Fruit fly (Drosophila melanogaster) whole organism, embryonic: ENCODE measurements around the gene CG42809.
A peak's percentile ranks its signal among the peaks of the same experiment; 100 is the strongest.

Experiments used
- Antp ChIP-seq: fragments of 200-800 bp; sonication (Bioruptor generic); optimal IDR thresholded peaks from 3 replicates; lab custom pipeline; 2016; ENCODE audit warnings: missing biosample characterization, missing genetic modification characterization
- Atf3 ChIP-seq: fragments of 200-800 bp; sonication (Bioruptor generic); optimal IDR thresholded peaks from 3 replicates; lab custom pipeline; 2016; ENCODE audit warnings: missing biosample characterization, missing genetic modification characterization
- BEAF-32 ChIP-seq: fragments of 200-800 bp; sonication (Bioruptor generic); optimal IDR thresholded peaks from 3 replicates; lab custom pipeline; 2017; ENCODE audit warnings: missing biosample characterization, missing genetic modification characterization, mild to moderate bottlenecking, moderate library complexity, missing genetic modification reagents
- CG11456 ChIP-seq: fragments of 200-800 bp; sonication (Bioruptor generic); IDR thresholded peaks from 3 replicates; pipeline ENCODE4 v1.3.6; 2022; ENCODE audit warnings: missing biosample characterization, missing genetic modification characterization
- CG11723 ChIP-seq: fragments of 200-800 bp; sonication (Bioruptor generic); optimal IDR thresholded peaks from 2 replicates; lab custom pipeline; 2017; ENCODE audit warnings: missing biosample characterization, mild to moderate bottlenecking, missing genetic modification characterization
- CG12104 ChIP-seq: fragments of 200-800 bp; sonication (Bioruptor generic); optimal IDR thresholded peaks from 3 replicates; lab custom pipeline; 2016; ENCODE audit warnings: missing biosample characterization, missing genetic modification characterization
- CG13424 ChIP-seq: fragments of 200-800 bp; sonication (Bioruptor generic); optimal IDR thresholded peaks from 2 replicates; lab custom pipeline; 2019; ENCODE audit warnings: missing biosample characterization, mild to moderate bottlenecking, missing genetic modification characterization, moderate library complexity
- CG15479 ChIP-seq: fragments of 200-800 bp; sonication (Bioruptor generic); optimal IDR thresholded peaks from 3 replicates; lab custom pipeline; 2019; ENCODE audit warnings: missing biosample characterization, mild to moderate bottlenecking, missing genetic modification characterization, moderate library complexity
- CG17385 ChIP-seq: fragments of 200-800 bp; sonication (Bioruptor generic); optimal IDR thresholded peaks from 3 replicates; lab custom pipeline; 2018; ENCODE audit warnings: missing biosample characterization, mild to moderate bottlenecking, missing genetic modification characterization
- CG18476 ChIP-seq: fragments of 200-800 bp; sonication (Bioruptor generic); optimal IDR thresholded peaks from 2 replicates; lab custom pipeline; 2016; ENCODE audit warnings: missing biosample characterization, mild to moderate bottlenecking, missing genetic modification characterization
- CG18619 ChIP-seq: fragments of 200-800 bp; sonication (Bioruptor generic); optimal IDR thresholded peaks from 3 replicates; lab custom pipeline; 2017; ENCODE audit warnings: missing biosample characterization, mild to moderate bottlenecking, missing genetic modification characterization
- CG3838 ChIP-seq: fragments of 200-800 bp; sonication (Bioruptor generic); optimal IDR thresholded peaks from 3 replicates; lab custom pipeline; 2016; ENCODE audit warnings: missing biosample characterization, missing genetic modification characterization
- CG5180 ChIP-seq: fragments of 200-800 bp; sonication (Bioruptor generic); optimal IDR thresholded peaks from 3 replicates; lab custom pipeline; 2017; ENCODE audit warnings: missing biosample characterization, missing genetic modification characterization, mild to moderate bottlenecking, moderate library complexity, missing genetic modification reagents
- CG5245 ChIP-seq: fragments of 200-800 bp; sonication (Bioruptor generic); optimal IDR thresholded peaks from 3 replicates; lab custom pipeline; 2016; ENCODE audit warnings: missing biosample characterization, missing genetic modification characterization
- CG6854 ChIP-seq: fragments of 200-800 bp; sonication (Bioruptor generic); optimal IDR thresholded peaks from 3 replicates; lab custom pipeline; 2017; ENCODE audit warnings: missing biosample characterization, mild to moderate bottlenecking, missing genetic modification characterization
- CG7745 ChIP-seq: fragments of 200-800 bp; sonication (Bioruptor generic); optimal IDR thresholded peaks from 2 replicates; lab custom pipeline; 2018; ENCODE audit warnings: missing biosample characterization, mild to moderate bottlenecking, missing genetic modification characterization, moderate library complexity
- CG8359 ChIP-seq: fragments of 200-800 bp; sonication (Bioruptor generic); optimal IDR thresholded peaks from 2 replicates; lab custom pipeline; 2017; ENCODE audit warnings: missing biosample characterization, mild to moderate bottlenecking, missing genetic modification characterization, borderline replicate concordance
- CG9215 ChIP-seq: fragments of 200-800 bp; sonication (Bioruptor generic); IDR thresholded peaks from 2 replicates; pipeline ENCODE4 v1.3.6; 2022; ENCODE audit warnings: missing biosample characterization, missing genetic modification characterization
- CTCF ChIP-seq: fragments of 200-800 bp; sonication (Bioruptor generic); optimal IDR thresholded peaks from 2 replicates; lab custom pipeline; 2017; ENCODE audit warnings: missing biosample characterization, mild to moderate bottlenecking, missing genetic modification characterization, moderate library complexity
- D19A ChIP-seq: fragments of 200-800 bp; optimal IDR thresholded peaks from 3 replicates; lab custom pipeline; 2019; ENCODE audit warnings: missing biosample characterization, mild to moderate bottlenecking, missing genetic modification characterization, moderate library complexity
- Deaf1 ChIP-seq: fragments of 200-800 bp; optimal IDR thresholded peaks from 3 replicates; lab custom pipeline; 2019; ENCODE audit warnings: missing biosample characterization, mild to moderate bottlenecking, missing genetic modification characterization, moderate library complexity
- Drgx ChIP-seq: fragments of 200-800 bp; sonication (Bioruptor generic); IDR thresholded peaks from 2 replicates; pipeline ENCODE4 v1.3.6; 2022; ENCODE audit warnings: missing biosample characterization, missing genetic modification characterization
- E2f1 ChIP-seq: fragments of 200-800 bp; sonication (Bioruptor generic); IDR thresholded peaks from 2 replicates; pipeline ENCODE4 v1.3.6; 2022; ENCODE audit warnings: missing biosample characterization, missing genetic modification characterization
- HLH54F ChIP-seq: fragments of 200-800 bp; sonication (Bioruptor generic); optimal IDR thresholded peaks from 3 replicates; lab custom pipeline; 2016; ENCODE audit warnings: missing biosample characterization, missing genetic modification characterization
- HmgD ChIP-seq: fragments of 200-800 bp; sonication (Bioruptor generic); optimal IDR thresholded peaks from 3 replicates; lab custom pipeline; 2016; ENCODE audit warnings: missing biosample characterization, missing genetic modification characterization
- Nf-YA ChIP-seq: fragments of 200-800 bp; sonication (Bioruptor generic); IDR thresholded peaks from 2 replicates; pipeline ENCODE4 v1.3.6; 2022; ENCODE audit warnings: missing biosample characterization, missing genetic modification characterization
- NfI ChIP-seq: fragments of 200-800 bp; sonication (Bioruptor generic); optimal IDR thresholded peaks from 3 replicates; lab custom pipeline; 2018; ENCODE audit warnings: missing biosample characterization, mild to moderate bottlenecking, missing genetic modification characterization, moderate library complexity
- Sin3A ChIP-seq: fragments of >200 bp; optimal IDR thresholded peaks from 2 replicates; lab custom pipeline; 2018
- Spps ChIP-seq: fragments of 200-800 bp; sonication (Bioruptor generic); optimal IDR thresholded peaks from 2 replicates; lab custom pipeline; 2018; ENCODE audit warnings: missing biosample characterization, mild to moderate bottlenecking, missing genetic modification characterization
- az2 ChIP-seq: fragments of 200-800 bp; sonication (Bioruptor generic); optimal IDR thresholded peaks from 3 replicates; lab custom pipeline; 2016; ENCODE audit warnings: missing biosample characterization, missing genetic modification characterization
- cad ChIP-seq: fragments of >200 bp; optimal IDR thresholded peaks from 2 replicates; lab custom pipeline; 2017; ENCODE audit warnings: missing biosample characterization, missing genetic modification characterization
- cato ChIP-seq: fragments of 200-800 bp; sonication (Bioruptor generic); optimal IDR thresholded peaks from 2 replicates; lab custom pipeline; 2016; ENCODE audit warnings: missing biosample characterization, missing genetic modification characterization, borderline replicate concordance
- chinmo ChIP-seq: fragments of 200-800 bp; sonication (Bioruptor generic); IDR thresholded peaks from 4 replicates; pipeline ENCODE4 v1.3.6; 2022; ENCODE audit warnings: missing biosample characterization, missing genetic modification characterization; ENCODE audit not compliant: partially characterized antibody
- disco-r ChIP-seq: fragments of 200-800 bp; sonication (Bioruptor generic); optimal IDR thresholded peaks from 2 replicates; lab custom pipeline; 2016; ENCODE audit warnings: missing biosample characterization, missing genetic modification characterization
- dmrt99B ChIP-seq: fragments of 200-800 bp; sonication (Bioruptor generic); optimal IDR thresholded peaks from 2 replicates; lab custom pipeline; 2018; ENCODE audit warnings: missing biosample characterization, mild to moderate bottlenecking, missing genetic modification characterization, moderate library complexity
- gfzf ChIP-seq: fragments of 200-800 bp; sonication (Bioruptor generic); optimal IDR thresholded peaks from 2 replicates; lab custom pipeline; 2016; ENCODE audit warnings: missing biosample characterization, mild to moderate bottlenecking, missing genetic modification characterization, moderate library complexity
- gt ChIP-seq: fragments of 200-800 bp; sonication (Bioruptor generic); IDR thresholded peaks from 2 replicates; pipeline ENCODE4 v1.3.6; 2022; ENCODE audit warnings: missing biosample characterization, missing genetic modification characterization
- lov ChIP-seq, 2 experiments: fragments of 200-800 bp in 1 of 2; fragments of >200 bp in 1 of 2; sonication (Bioruptor generic) in 1 of 2; IDR thresholded peaks in 1 of 2; optimal IDR thresholded peaks in 1 of 2; 2 replicates in 1 of 2; 3 replicates in 1 of 2; pipeline versions ENCODE4 v1.3.6 to Lab custom; 2017 to 2022; ENCODE audit warnings: missing biosample characterization in 1 of 2, missing genetic modification characterization in 1 of 2
- luna ChIP-seq: fragments of 200-800 bp; sonication (Bioruptor generic); optimal IDR thresholded peaks from 2 replicates; lab custom pipeline; 2016; ENCODE audit warnings: missing biosample characterization, missing genetic modification characterization
- maf-S ChIP-seq: fragments of 200-800 bp; sonication (Bioruptor generic); optimal IDR thresholded peaks from 2 replicates; lab custom pipeline; 2016; ENCODE audit warnings: missing biosample characterization, missing genetic modification characterization
- mirr ChIP-seq: fragments of 200-800 bp; sonication (Bioruptor generic); optimal IDR thresholded peaks from 3 replicates; lab custom pipeline; 2018; ENCODE audit warnings: missing biosample characterization, mild to moderate bottlenecking, missing genetic modification characterization
- pfk ChIP-seq: fragments of 200-800 bp; sonication (Bioruptor generic); optimal IDR thresholded peaks from 2 replicates; lab custom pipeline; 2018; ENCODE audit warnings: missing biosample characterization, mild to moderate bottlenecking, missing genetic modification characterization, moderate library complexity
- pros ChIP-seq: fragments of 200-800 bp; sonication (Bioruptor generic); optimal IDR thresholded peaks from 3 replicates; lab custom pipeline; 2019; ENCODE audit warnings: missing biosample characterization, mild to moderate bottlenecking, missing genetic modification characterization, moderate library complexity
- sens ChIP-seq: fragments of 200-800 bp; sonication (Bioruptor generic); peaks from one replicate; lab custom pipeline; 2016; ENCODE audit warnings: missing biosample characterization, missing genetic modification characterization
- ssp ChIP-seq: fragments of 200-800 bp; sonication (Bioruptor generic); IDR thresholded peaks from 2 replicates; pipeline ENCODE4 v1.3.6; 2022; ENCODE audit warnings: missing biosample characterization, missing genetic modification characterization
- stwl ChIP-seq: fragments of 200-800 bp; sonication (Bioruptor generic); optimal IDR thresholded peaks from 3 replicates; lab custom pipeline; 2018; ENCODE audit warnings: missing biosample characterization, mild to moderate bottlenecking, missing genetic modification characterization, moderate library complexity
- tna ChIP-seq: fragments of 200-800 bp; sonication (Bioruptor generic); IDR thresholded peaks from 2 replicates; pipeline ENCODE4 v1.3.6; 2022; ENCODE audit warnings: missing biosample characterization, missing genetic modification characterization; ENCODE audit not compliant: partially characterized antibody
- twi ChIP-seq: fragments of 200-800 bp; optimal IDR thresholded peaks from 2 replicates; lab custom pipeline; 2019; ENCODE audit warnings: missing biosample characterization, mild to moderate bottlenecking, missing genetic modification characterization, moderate library complexity
- usp ChIP-seq: fragments of >200 bp; optimal IDR thresholded peaks from 2 replicates; lab custom pipeline; 2017; ENCODE audit warnings: missing biosample characterization, missing genetic modification characterization
- vfl ChIP-seq: fragments of 200-800 bp; sonication (Bioruptor generic); optimal IDR thresholded peaks from 2 replicates; lab custom pipeline; 2016; ENCODE audit warnings: missing biosample characterization, missing genetic modification characterization
- wek ChIP-seq: fragments of 200-800 bp; sonication (Bioruptor generic); optimal IDR thresholded peaks from 3 replicates; lab custom pipeline; 2018; ENCODE audit warnings: missing biosample characterization, mild to moderate bottlenecking, missing genetic modification characterization, moderate library complexity

Gene CG42809

DNA sequence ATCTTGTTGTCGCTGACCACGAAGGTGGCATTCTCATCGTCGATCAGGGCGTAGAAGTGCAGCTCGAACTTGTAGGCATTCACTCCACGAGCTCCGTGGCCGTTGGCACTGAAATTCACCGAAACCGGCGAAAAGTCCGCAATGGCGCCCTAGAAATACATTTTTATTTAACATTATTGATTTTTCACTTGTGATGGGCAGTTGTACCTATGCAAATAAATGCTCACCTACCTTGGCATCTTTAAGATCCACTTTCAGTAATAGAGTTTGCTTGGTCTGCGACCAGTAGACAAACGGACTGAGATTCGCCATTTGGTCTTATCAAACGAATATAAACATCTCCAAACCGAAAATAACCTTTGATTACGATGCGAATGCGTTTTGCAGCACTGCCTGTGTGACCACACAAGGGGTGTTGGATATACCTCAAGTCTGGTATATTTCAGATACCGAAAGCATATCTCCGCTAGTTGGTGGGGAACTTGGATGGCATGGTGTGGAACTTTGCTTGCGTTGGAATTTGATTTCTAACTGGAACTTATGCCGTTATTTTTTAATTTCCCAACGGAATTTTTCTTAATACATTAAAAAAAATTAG, 11.9 kb upstream of the CG42809 start, which contains the start of gene Hacd2 (continued):
- TF ChIP-seq CG9215 (GFP tag; lab: Robert Waterston, UW) = no peak
- TF ChIP-seq HmgD (GFP tag; lab: Kevin White, UChicago) = peak; percentile 72
- no peak for TF ChIP-seq luna (GFP tag; lab: Kevin White, UChicago)
- no peak for TF ChIP-seq wek (GFP tag; lab: Kevin White, UChicago)
- TF ChIP-seq twi (tag; lab: Kevin White, UChicago) = no peak
- no peak for TF ChIP-seq usp
- TF ChIP-seq CG5245 (GFP tag; lab: Kevin White, UChicago) = no peak
- TF ChIP-seq Sin3A = peak; percentile 35
- peak; percentile 52; the same call in 1 of the 4 replicates for TF ChIP-seq chinmo
- TF ChIP-seq ssp (GFP tag; lab: Robert Waterston, UW) = 0 out of 2 replicates have a peak, but pooled peaks have one; percentile 10
- no peak for TF ChIP-seq D19A (tag; lab: Kevin White, UChicago)
- TF ChIP-seq az2 (GFP tag; lab: Kevin White, UChicago) = no peak
- no peak for TF ChIP-seq Spps (tag; lab: Kevin White, UChicago)
- no peak for TF ChIP-seq CG13424 (tag; lab: Kevin White, UChicago)
- TF ChIP-seq CG7745 = no peak
- no peak for TF ChIP-seq CG12104
- TF ChIP-seq gfzf (GFP tag; lab: Kevin White, UChicago) = peak; percentile 95
- TF ChIP-seq Antp (GFP tag; lab: Kevin White, UChicago) = peak; percentile 38
- peak; percentile 99 for TF ChIP-seq stwl (tag; lab: Kevin White, UChicago)
- TF ChIP-seq CG11723 (GFP tag; lab: Kevin White, UChicago) = no peak
- TF ChIP-seq CTCF (GFP tag; lab: Kevin White, UChicago) = peak; percentile 75
- no peak for TF ChIP-seq cad
- peak; percentile 39 for TF ChIP-seq HLH54F (GFP tag; lab: Kevin White, UChicago)
- TF ChIP-seq NfI (GFP tag; lab: Kevin White, UChicago) = peak; percentile 19
- TF ChIP-seq CG5180 (GFP tag; lab: Kevin White, UChicago) = no peak
- TF ChIP-seq lov (optimal IDR thresholded peaks at IDR 0.05; lab: Kevin White, UChicago) = no peak
- TF ChIP-seq lov (GFP tag; IDR thresholded peaks at IDR 0.05; lab: Robert Waterston, UW) = no peak
- TF ChIP-seq CG3838 (GFP tag; lab: Kevin White, UChicago) = no peak
- TF ChIP-seq CG18619 (GFP tag; lab: Kevin White, UChicago) = no peak
- no peak for TF ChIP-seq CG18476 (GFP tag; lab: Kevin White, UChicago)
- no peak for TF ChIP-seq disco-r
- no peak for TF ChIP-seq CG6854 (GFP tag; lab: Kevin White, UChicago)
- TF ChIP-seq CG8359 (GFP tag; lab: Kevin White, UChicago) = no peak
- TF ChIP-seq E2f1 = no peak
- no peak for TF ChIP-seq mirr (GFP tag; lab: Kevin White, UChicago)
- no peak for TF ChIP-seq Deaf1 (tag; lab: Kevin White, UChicago)
- no peak for TF ChIP-seq gt (GFP tag; lab: Robert Waterston, UW)
- no peak for TF ChIP-seq Drgx (GFP tag; lab: Robert Waterston, UW)
- TF ChIP-seq maf-S (GFP tag; lab: Kevin White, UChicago) = peak; percentile 24
- TF ChIP-seq pros (GFP tag; lab: Kevin White, UChicago) = no peak
- no peak for TF ChIP-seq Nf-YA
- TF ChIP-seq dmrt99B (tag; lab: Kevin White, UChicago) = no peak
- TF ChIP-seq Atf3 (GFP tag; lab: Kevin White, UChicago) = no peak
- no peak for TF ChIP-seq cato (GFP tag; lab: Kevin White, UChicago)
- no peak for TF ChIP-seq pfk (GFP tag; lab: Kevin White, UChicago)
- peak; percentile 45 for TF ChIP-seq BEAF-32 (GFP tag; lab: Kevin White, UChicago)
- peak; percentile 20 for TF ChIP-seq vfl (GFP tag; lab: Kevin White, UChicago)
- no peak for TF ChIP-seq CG15479 (GFP tag; lab: Kevin White, UChicago)
- TF ChIP-seq CG11456 (GFP tag; lab: Robert Waterston, UW) = peak; percentile 51; the same call in 1 of the 3 replicates
- no peak for TF ChIP-seq tna (GFP tag; lab: Robert Waterston, UW)
- TF ChIP-seq sens (GFP tag; lab: Kevin White, UChicago) = peak; percentile 88
- TF ChIP-seq CG17385 = no peak
